Worm (Caenorhabditis elegans) whole organism, young adult: ENCODE measurements around the gene F22E5.17.
"Not testable (repeated sequence)": the region's sequence is repeated elsewhere in the genome, so short reads cannot be mapped to it uniquely, and the experiment has no call there.

ENCODE experiments used
- C06A6.2 ChIP-seq: fragments of 200-800 bp; sonication (Bioruptor generic); conservative IDR thresholded peaks from 2 replicates; pipeline ENCODE4 v1.3.6; 2022; ENCODE audit warnings: missing genetic modification characterization, missing compliant biosample characterization
- D2030.7 ChIP-seq: fragments of 200-800 bp; sonication (Bioruptor generic); IDR thresholded peaks from 2 replicates; pipeline ENCODE4 v1.3.6; 2022; ENCODE audit warnings: missing genetic modification reagents, missing genetic modification characterization, missing compliant biosample characterization
- F22D6.2 ChIP-seq: sonication (generic microtip); optimal IDR thresholded peaks from 2 replicates; lab custom pipeline; 2016; ENCODE audit warnings: mild to moderate bottlenecking, missing genetic modification characterization, missing compliant biosample characterization
- F23B12.7 ChIP-seq: sonication (generic microtip); optimal IDR thresholded peaks from 2 replicates; lab custom pipeline; 2017; ENCODE audit warnings: missing genetic modification characterization, mild to moderate bottlenecking, missing compliant biosample characterization, antibody characterized with exemption, moderate library complexity; ENCODE audit not compliant: insufficient read depth
- F33H1.4 ChIP-seq: fragments of 200-800 bp; sonication (Bioruptor generic); IDR thresholded peaks from 2 replicates; pipeline ENCODE4 v1.3.6; 2022; ENCODE audit warnings: missing genetic modification reagents, missing genetic modification characterization, missing compliant biosample characterization
- F37B4.10 ChIP-seq: fragments of 200-800 bp; sonication (Bioruptor generic); IDR thresholded peaks from 2 replicates; pipeline ENCODE4 v1.3.6; 2022; ENCODE audit warnings: missing genetic modification characterization, missing compliant biosample characterization
- F55B11.4 ChIP-seq: sonication (generic microtip); optimal IDR thresholded peaks from 2 replicates; lab custom pipeline; 2016; ENCODE audit warnings: missing compliant biosample characterization, missing genetic modification characterization, borderline replicate concordance; ENCODE audit not compliant: insufficient read depth
- T26A5.8 ChIP-seq: sonication (generic microtip); optimal IDR thresholded peaks from 2 replicates; lab custom pipeline; 2016; ENCODE audit warnings: missing genetic modification characterization, missing compliant biosample characterization
- Y53F4B.3 ChIP-seq: fragments of 200-800 bp; sonication (Bioruptor generic); IDR thresholded peaks from 2 replicates; pipeline ENCODE4 v1.3.6; 2022; ENCODE audit warnings: missing genetic modification reagents, missing genetic modification characterization, missing compliant biosample characterization
- akir-1 ChIP-seq: fragments of 200-800 bp; sonication (Bioruptor generic); optimal IDR thresholded peaks from 2 replicates; lab custom pipeline; 2018; ENCODE audit warnings: mild to moderate bottlenecking, missing genetic modification characterization, moderate library complexity, missing compliant biosample characterization
- aptf-3 ChIP-seq: fragments of 200-800 bp; sonication (Bioruptor generic); IDR thresholded peaks from 2 replicates; pipeline ENCODE4 v1.3.6; 2022; ENCODE audit warnings: missing genetic modification characterization, missing compliant biosample characterization
- atf-7 ChIP-seq: sonication (generic microtip); optimal IDR thresholded peaks from 2 replicates; lab custom pipeline; 2017; ENCODE audit warnings: mild to moderate bottlenecking, missing genetic modification characterization, missing compliant biosample characterization
- athp-1 ChIP-seq: sonication (generic microtip); optimal IDR thresholded peaks from 2 replicates; lab custom pipeline; 2017; ENCODE audit warnings: mild to moderate bottlenecking, missing genetic modification characterization, missing compliant biosample characterization
- cebp-1 ChIP-seq, 2 experiments: fragments of 200-800 bp in 1 of 2; sonication (Bioruptor generic) in 1 of 2; sonication (generic microtip) in 1 of 2; IDR thresholded peaks in 1 of 2; optimal IDR thresholded peaks in 1 of 2; 2 replicates each; pipeline versions ENCODE4 v1.3.6 to Lab custom; 2017 to 2022; ENCODE audit warnings: missing compliant biosample characterization in 2 of 2, missing genetic modification characterization in 2 of 2, mild to moderate bottlenecking in 1 of 2, missing genetic modification reagents in 1 of 2, moderate library complexity in 1 of 2
- ceh-58 ChIP-seq: fragments of 200-800 bp; sonication (Bioruptor generic); IDR thresholded peaks from 2 replicates; pipeline ENCODE4 v1.3.6; 2022; ENCODE audit warnings: missing genetic modification characterization, missing compliant biosample characterization
- ceh-91 ChIP-seq: fragments of 200-800 bp; sonication (Bioruptor generic); IDR thresholded peaks from 2 replicates; pipeline ENCODE4 v1.3.6; 2022; ENCODE audit warnings: missing genetic modification reagents, missing genetic modification characterization, missing compliant biosample characterization
- lag-1 ChIP-seq: fragments of 200-800 bp; sonication (Bioruptor generic); IDR thresholded peaks from 2 replicates; pipeline ENCODE4 v1.3.6; 2022; ENCODE audit warnings: missing genetic modification reagents, missing genetic modification characterization, missing compliant biosample characterization
- let-607 ChIP-seq, 2 experiments: fragments of 200-800 bp in 1 of 2; sonication (Bioruptor generic) in 1 of 2; sonication (generic microtip) in 1 of 2; optimal IDR thresholded peaks; 2 replicates each; lab custom pipeline; 2016 to 2018; ENCODE audit warnings: mild to moderate bottlenecking in 2 of 2, missing compliant biosample characterization in 2 of 2, missing genetic modification characterization in 2 of 2, moderate library complexity in 2 of 2, missing genotype in 1 of 2
- lin-54 ChIP-seq: fragments of 200-800 bp; sonication (Bioruptor generic); optimal IDR thresholded peaks from 2 replicates; lab custom pipeline; 2018; ENCODE audit warnings: mild to moderate bottlenecking, missing genetic modification characterization, missing compliant biosample characterization
- lsy-27 ChIP-seq: sonication (generic microtip); optimal IDR thresholded peaks from 2 replicates; lab custom pipeline; 2017; ENCODE audit warnings: missing genetic modification characterization, mild to moderate bottlenecking, missing compliant biosample characterization, antibody characterized with exemption, missing genotype, borderline replicate concordance; ENCODE audit not compliant: insufficient read depth
- madf-6 ChIP-seq: fragments of 200-800 bp; sonication (Bioruptor generic); IDR thresholded peaks from 2 replicates; pipeline ENCODE4 v1.3.6; 2022; ENCODE audit warnings: missing genetic modification reagents, missing genetic modification characterization, missing compliant biosample characterization
- mes-4 ChIP-seq: sonication (generic microtip); optimal IDR thresholded peaks from 2 replicates; lab custom pipeline; 2016; ENCODE audit warnings: missing genotype, missing genetic modification characterization, missing compliant biosample characterization
- mxl-1 ChIP-seq: sonication (generic microtip); optimal IDR thresholded peaks from 2 replicates; lab custom pipeline; 2016; ENCODE audit warnings: missing genetic modification characterization, missing compliant biosample characterization
- nfyb-1 ChIP-seq: fragments of 200-800 bp; sonication (Bioruptor generic); IDR thresholded peaks from 2 replicates; pipeline ENCODE4 v1.3.6; 2022; ENCODE audit warnings: missing genetic modification reagents, missing genetic modification characterization, missing compliant biosample characterization
- rec-8 ChIP-seq, 2 experiments: sonication (generic microtip); optimal IDR thresholded peaks; 2 replicates each; lab custom pipeline; 2016; ENCODE audit warnings: mild to moderate bottlenecking in 2 of 2, missing genetic modification characterization in 2 of 2, missing genetic modification reagents in 2 of 2, missing genotype in 2 of 2, missing biosample characterization in 1 of 2, missing compliant biosample characterization in 1 of 2, moderate library complexity in 1 of 2
- snpc-1.3 ChIP-seq: sonication (generic microtip); optimal IDR thresholded peaks from 2 replicates; lab custom pipeline; 2017; ENCODE audit warnings: missing genetic modification characterization, mild to moderate bottlenecking, missing compliant biosample characterization, antibody characterized with exemption, moderate library complexity, missing genotype, missing genetic modification reagents; ENCODE audit not compliant: insufficient read depth
- tlf-1 ChIP-seq: fragments of 200-800 bp; sonication (Bioruptor generic); optimal IDR thresholded peaks from 2 replicates; lab custom pipeline; 2018; ENCODE audit warnings: mild to moderate bottlenecking, missing genetic modification characterization, missing compliant biosample characterization
- xnd-1 ChIP-seq: sonication (generic microtip); optimal IDR thresholded peaks from 2 replicates; lab custom pipeline; 2016; ENCODE audit warnings: missing genotype, missing genetic modification reagents, missing genetic modification characterization, missing compliant biosample characterization
- ztf-22 ChIP-seq: fragments of 200-800 bp; sonication (Bioruptor generic); optimal IDR thresholded peaks from 2 replicates; lab custom pipeline; 2018; ENCODE audit warnings: mild to moderate bottlenecking, missing genetic modification characterization, moderate library complexity, missing compliant biosample characterization
- ztf-25 ChIP-seq: fragments of 200-800 bp; sonication (Bioruptor generic); IDR thresholded peaks from 2 replicates; pipeline ENCODE4 v1.3.6; 2022; ENCODE audit warnings: missing genetic modification reagents, missing genetic modification characterization, missing compliant biosample characterization
- ztf-28 ChIP-seq: fragments of 200-800 bp; sonication (Bioruptor generic); IDR thresholded peaks from 2 replicates; pipeline ENCODE4 v1.3.6; 2022; ENCODE audit warnings: missing genetic modification reagents, missing genetic modification characterization, missing compliant biosample characterization

Gene F22E5.17

DNA sequence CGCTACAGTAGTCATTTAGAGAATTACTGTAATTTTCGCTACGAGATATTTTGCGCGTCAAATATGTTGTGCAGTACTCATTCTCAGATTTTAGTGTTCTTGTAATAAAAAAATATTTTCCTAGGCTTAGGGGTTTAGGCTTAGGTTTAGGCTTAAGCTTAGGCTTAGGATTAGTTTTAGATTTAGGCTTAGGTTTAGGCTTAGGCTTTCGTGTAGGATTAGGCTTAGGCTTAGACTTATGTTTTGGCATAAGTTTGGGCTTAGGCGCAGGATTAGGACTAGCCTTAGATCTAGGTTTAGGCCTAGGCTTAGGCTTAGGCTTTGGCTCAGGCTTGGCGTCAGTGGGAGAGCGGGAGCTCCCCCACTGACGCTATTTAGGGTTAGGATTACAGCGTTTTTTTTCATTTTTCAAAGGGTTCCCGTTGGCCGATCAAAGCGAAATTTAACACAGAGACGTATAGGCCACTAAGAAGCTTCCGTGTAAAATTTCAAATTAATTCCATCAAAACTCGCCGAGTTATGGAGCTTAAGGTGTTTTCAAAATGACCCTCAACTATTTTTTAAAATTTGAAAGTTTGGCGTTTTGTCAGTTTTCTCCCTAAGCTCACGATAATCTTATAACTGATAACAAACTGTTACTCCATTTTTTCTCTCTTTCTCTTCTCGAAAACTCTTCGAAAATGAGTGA lies 38.3 kb upstream of the F22E5.17 start, which contains the start of gene F22E5.8:
TSS of gene F22E5.8 (plus strand) at position 638 of the 688 bp plus-strand sequence.
- TF ChIP-seq Y53F4B.3 (GFP tag; lab: Robert Waterston, UW); tlf-1; cebp-1 (GFP tag; IDR thresholded peaks at IDR 0.05; lab: Robert Waterston, UW); cebp-1 (tag; optimal IDR thresholded peaks at IDR 0.05; lab: Kevin White, UChicago): not testable (repeated sequence)

- TF ChIP-seq atf-7 (tag; lab: Kevin White, UChicago): no peak
- no peak for TF ChIP-seq nfyb-1 (GFP tag; lab: Robert Waterston, UW)
- TF ChIP-seq rec-8 (tag; optimal IDR thresholded peaks at IDR 0.05; lab: Kevin White, UChicago): no peak
- no peak for TF ChIP-seq F33H1.4 (GFP tag; lab: Robert Waterston, UW)
- no peak for TF ChIP-seq mxl-1 (tag; lab: Kevin White, UChicago)
- TF ChIP-seq F23B12.7 (tag; lab: Kevin White, UChicago): no peak
- no peak for TF ChIP-seq F37B4.10
- no peak for TF ChIP-seq lag-1 (GFP tag; lab: Robert Waterston, UW)
- no peak for TF ChIP-seq Y53F4B.3 (GFP tag; lab: Robert Waterston, UW)
- TF ChIP-seq ztf-28 (GFP tag; lab: Robert Waterston, UW): no peak
- no peak for TF ChIP-seq ceh-58 (GFP tag; lab: Robert Waterston, UW)
- TF ChIP-seq C06A6.2 (GFP tag; lab: Robert Waterston, UW): no peak
- TF ChIP-seq madf-6: no peak
- TF ChIP-seq athp-1 (tag; lab: Kevin White, UChicago): no peak
- TF ChIP-seq F55B11.4 (tag; lab: Kevin White, UChicago): no peak
- no peak for TF ChIP-seq ztf-25 (GFP tag; lab: Robert Waterston, UW)
- TF ChIP-seq T26A5.8 (tag; lab: Kevin White, UChicago): no peak
Measured at ce11 chrII:2640982-2641381, 36.9 kb upstream of the F22E5.17 start, which contains the start of gene F22E5.23. F22E5.23 (plus strand) TSS chrII:2641282.

DNA sequence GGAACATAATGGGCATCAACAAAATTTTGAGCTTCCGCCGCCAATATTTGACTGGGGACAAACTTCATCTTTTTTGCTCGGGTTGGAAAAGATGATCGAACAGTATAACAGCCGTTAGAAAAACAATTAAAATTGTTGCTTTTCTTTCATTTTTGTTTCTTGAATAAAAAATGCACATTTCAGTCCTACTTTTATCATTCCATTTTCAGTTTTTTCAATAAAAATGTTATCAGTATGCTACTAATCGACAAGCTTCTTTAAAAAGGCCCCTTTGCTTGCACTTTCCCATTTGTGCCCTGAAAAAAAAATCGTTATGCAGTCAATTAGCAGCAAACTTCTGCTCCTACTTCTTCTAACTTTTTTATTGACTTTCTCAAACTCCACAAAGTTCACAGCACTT lies 36.1 kb upstream of the F22E5.17 start, which contains the start of gene F22E5.7:
TSS of gene F22E5.7 (plus strand) at position 301 of the 400 bp plus-strand sequence.
- TF ChIP-seq xnd-1 (tag; lab: Kevin White, UChicago) (no peak), D2030.7 (no peak), akir-1 (GFP tag; lab: Kevin White, UChicago) (no peak), nfyb-1 (GFP tag; lab: Robert Waterston, UW) (no peak), aptf-3 (GFP tag; lab: Robert Waterston, UW) (no peak), T26A5.8 (tag; lab: Kevin White, UChicago) (no peak), F22D6.2 (tag; lab: Kevin White, UChicago) (no peak), athp-1 (tag; lab: Kevin White, UChicago) (no peak), lsy-27 (tag; lab: Kevin White, UChicago) (no peak), snpc-1.3 (tag; lab: Kevin White, UChicago) (no peak), lin-54 (GFP tag; lab: Kevin White, UChicago) (no peak), let-607 (tag; optimal IDR thresholded peaks at IDR 0.05; lab: Kevin White, UChicago) (no peak), mes-4 (tag; lab: Kevin White, UChicago) (no peak), ztf-22 (GFP tag; lab: Kevin White, UChicago) (no peak), ceh-91 (no peak)
